Worm (Caenorhabditis elegans): ENCODE measurements around the gene abu-15.

ce11 chrV:5198240-5198639, 39.8 kb downstream of the abu-15 start, which contains the start of gene Y47A7.2:
- TF ChIP-seq pha-4 (tag; optimal IDR thresholded peaks at IDR 0.05) (no peak), mdl-1 (tag; optimal IDR thresholded peaks at IDR 0.05) (no peak), skn-1 (tag; optimal IDR thresholded peaks at IDR 0.05) (no peak), ztf-11 (tag; optimal IDR thresholded peaks at IDR 0.05) (no peak), elt-1 (tag; optimal IDR thresholded peaks at IDR 0.05) (no peak), fos-1 (tag; optimal IDR thresholded peaks at IDR 0.05) (no peak), lin-15B (tag; optimal IDR thresholded peaks at IDR 0.05) (no peak), nhr-43 (tag; optimal IDR thresholded peaks at IDR 0.05; ENCODE audit: poor library complexity, severe bottlenecking) (no peak), nhr-28 (tag; optimal IDR thresholded peaks at IDR 0.05) (no peak), ztf-4 (tag; optimal IDR thresholded peaks at IDR 0.05) (no peak), lin-39 (tag; optimal IDR thresholded peaks at IDR 0.05) (no peak), jun-1 (tag; optimal IDR thresholded peaks at IDR 0.05) (no peak)
